Worm (Caenorhabditis elegans): Measurements from ENCODE around the gene col-170.

col-170 gene

ce11 chrX:6323129-6323528, 8.4 kb upstream of the col-170 start, which contains the start of gene col-167:
Gene col-167, plus strand, starts transcription at chrX:6323488.
- TF ChIP-seq nfya-1 (tag; optimal IDR thresholded peaks at IDR 0.05; ENCODE audit: insufficient read depth): peak; percentile 11
- TF ChIP-seq nhr-23 (tag; optimal IDR thresholded peaks at IDR 0.05): peak; percentile 1
- TF ChIP-seq ceh-16 (tag; optimal IDR thresholded peaks at IDR 0.05): no peak
- TF ChIP-seq elt-3 (tag; optimal IDR thresholded peaks at IDR 0.05): no peak
- TF ChIP-seq nhr-25 (tag; optimal IDR thresholded peaks at IDR 0.05): peak; percentile 77

ce11 chrX:6324124-6324893, 7.2 kb upstream of the col-170 start:
- TF ChIP-seq tbx-2 (tag; optimal IDR thresholded peaks at IDR 0.05): peak; percentile 14
- TF ChIP-seq aly-2 (tag; optimal IDR thresholded peaks at IDR 0.05): peak; percentile 55
- TF ChIP-seq R02D3.7 (tag; optimal IDR thresholded peaks at IDR 0.05): peak; percentile 31
- TF ChIP-seq ceh-28 (tag; optimal IDR thresholded peaks at IDR 0.05): peak; percentile 35

- TF ChIP-seq eor-1 (tag; optimal IDR thresholded peaks at IDR 0.05) (no peak), pha-4 (tag; optimal IDR thresholded peaks at IDR 0.05) (no peak), ztf-4 (tag; optimal IDR thresholded peaks at IDR 0.05) (no peak), elt-3 (tag; optimal IDR thresholded peaks at IDR 0.05) (no peak)
Measured at ce11 chrX:6326088-6326487, 5.4 kb upstream of the col-170 start, which contains the start of gene col-168. Gene col-168, plus strand, starts transcription at chrX:6326388.

- TF ChIP-seq elt-3 (tag; optimal IDR thresholded peaks at IDR 0.05) (peak in 1 of 3 experiments; percentile 24), nhr-23 (tag; optimal IDR thresholded peaks at IDR 0.05) (no peak)
Measured at ce11 chrX:6328860-6329259, 2.6 kb upstream of the col-170 start, which contains the start of gene col-169. Gene col-169, plus strand, starts transcription at chrX:6329160.

ce11 chrX:6333998-6334397, 2.5 kb downstream of the col-170 start, which contains the start of gene col-171:
Gene col-171, plus strand, starts transcription at chrX:6334298.
- TF ChIP-seq nhr-28 (tag; optimal IDR thresholded peaks at IDR 0.05): no peak
- no peak for TF ChIP-seq nhr-67 (tag; optimal IDR thresholded peaks at IDR 0.05)
- no peak for TF ChIP-seq ztf-11 (tag; optimal IDR thresholded peaks at IDR 0.05)
- TF ChIP-seq nhr-11 (tag; optimal IDR thresholded peaks at IDR 0.05): no peak
- no peak for TF ChIP-seq nhr-237 (tag; optimal IDR thresholded peaks at IDR 0.05)
- TF ChIP-seq hmg-11 (tag; optimal IDR thresholded peaks at IDR 0.05): no peak
- TF ChIP-seq zag-1 (tag; optimal IDR thresholded peaks at IDR 0.05): no peak
- TF ChIP-seq fkh-2 (tag; optimal IDR thresholded peaks at IDR 0.05): no peak
- no peak for TF ChIP-seq daf-12 (tag; optimal IDR thresholded peaks at IDR 0.05)
- TF ChIP-seq egl-27 (tag; optimal IDR thresholded peaks at IDR 0.05): no peak
- no peak for TF ChIP-seq tbx-2 (tag; optimal IDR thresholded peaks at IDR 0.05)
- no peak for TF ChIP-seq elt-3 (tag; optimal IDR thresholded peaks at IDR 0.05)
- TF ChIP-seq lin-15B (tag; optimal IDR thresholded peaks at IDR 0.05): no peak
- TF ChIP-seq snpc-4 (tag; optimal IDR thresholded peaks at IDR 0.05): no peak

ce11 chrX:6334602-6335001, 3.1 kb downstream of the col-170 start:
- TF ChIP-seq nhr-76 (tag; optimal IDR thresholded peaks at IDR 0.05): no peak

ce11 chrX:6337338-6337737, 5.8 kb downstream of the col-170 start:
- TF ChIP-seq elt-1 (tag; optimal IDR thresholded peaks at IDR 0.05): no peak
- peak; percentile 12 for TF ChIP-seq elt-2 (tag; optimal IDR thresholded peaks at IDR 0.05)
- TF ChIP-seq tbx-2 (tag; optimal IDR thresholded peaks at IDR 0.05): no peak
- TF ChIP-seq nhr-25 (tag; optimal IDR thresholded peaks at IDR 0.05): no peak
- TF ChIP-seq ceh-16 (tag; optimal IDR thresholded peaks at IDR 0.05): no peak

- TF ChIP-seq elt-3 (tag; optimal IDR thresholded peaks at IDR 0.05): no peak
- TF ChIP-seq mml-1 (tag; optimal IDR thresholded peaks at IDR 0.05): no peak
- TF ChIP-seq elt-1 (tag; optimal IDR thresholded peaks at IDR 0.05): no peak
- TF ChIP-seq nfya-1 (tag; optimal IDR thresholded peaks at IDR 0.05; ENCODE audit: insufficient read depth): no peak
- no peak for TF ChIP-seq jun-1 (tag; optimal IDR thresholded peaks at IDR 0.05)
- no peak for TF ChIP-seq nhr-25 (tag; optimal IDR thresholded peaks at IDR 0.05)
- TF ChIP-seq nhr-43 (tag; optimal IDR thresholded peaks at IDR 0.05; ENCODE audit: poor library complexity, severe bottlenecking): no peak
- TF ChIP-seq pha-4 (tag; optimal IDR thresholded peaks at IDR 0.05): no peak
- no peak for TF ChIP-seq snpc-4 (tag; optimal IDR thresholded peaks at IDR 0.05)
- no peak for TF ChIP-seq fkh-10 (GFP tag; optimal IDR thresholded peaks at IDR 0.05)
- TF ChIP-seq nhr-77 (tag; optimal IDR thresholded peaks at IDR 0.05): no peak
- no peak for TF ChIP-seq nhr-11 (tag; optimal IDR thresholded peaks at IDR 0.05)
- no peak for TF ChIP-seq egl-5 (tag; optimal IDR thresholded peaks at IDR 0.05)
- TF ChIP-seq nhr-237 (tag; optimal IDR thresholded peaks at IDR 0.05): no peak
- TF ChIP-seq unc-39 (tag; optimal IDR thresholded peaks at IDR 0.05): no peak
- TF ChIP-seq nhr-23 (tag; optimal IDR thresholded peaks at IDR 0.05): no peak
Measured at ce11 chrX:6337951-6338350, 6.4 kb downstream of the col-170 start, which contains the start of gene C03B1.13. Gene C03B1.13, minus strand, starts transcription at chrX:6338051.
